Fruit fly (Drosophila melanogaster) whole organism, embryonic: ENCODE results near the gene cup.

Source experiments
- Atf3 ChIP-seq: fragments of 200-800 bp; sonication (Bioruptor generic); optimal IDR thresholded peaks from 3 replicates; lab custom pipeline; 2016; ENCODE audit warnings: missing biosample characterization, missing genetic modification characterization
- Awh ChIP-seq: fragments of 200-800 bp; sonication (Bioruptor generic); IDR thresholded peaks from 2 replicates; pipeline ENCODE4, ENCODE4 v1.3.6; 2022; ENCODE audit warnings: missing biosample characterization, missing genetic modification characterization
- B-H1 ChIP-seq: fragments of 200-800 bp; sonication (Bioruptor generic); IDR thresholded peaks from 3 replicates; pipeline ENCODE4 v1.3.6; 2022; ENCODE audit warnings: missing biosample characterization, missing genetic modification characterization
- CG10462 ChIP-seq: fragments of 200-800 bp; sonication (Bioruptor generic); optimal IDR thresholded peaks from 2 replicates; lab custom pipeline; 2016; ENCODE audit warnings: missing biosample characterization, missing genetic modification characterization
- CG10543 ChIP-seq: fragments of 200-800 bp; sonication (Bioruptor generic); optimal IDR thresholded peaks from 3 replicates; lab custom pipeline; 2017; ENCODE audit warnings: missing biosample characterization, mild to moderate bottlenecking, missing genetic modification characterization, moderate library complexity
- CG10979 ChIP-seq: fragments of 200-800 bp; sonication (Bioruptor generic); optimal IDR thresholded peaks from 2 replicates; lab custom pipeline; 2018; ENCODE audit warnings: missing biosample characterization, mild to moderate bottlenecking, missing genetic modification characterization, moderate library complexity
- CG11093 ChIP-seq: fragments of 200-800 bp; sonication (Bioruptor generic); IDR thresholded peaks from 3 replicates; pipeline ENCODE4 v1.3.6; 2022; ENCODE audit warnings: missing biosample characterization, missing genetic modification characterization
- CG11456 ChIP-seq: fragments of 200-800 bp; sonication (Bioruptor generic); IDR thresholded peaks from 3 replicates; pipeline ENCODE4 v1.3.6; 2022; ENCODE audit warnings: missing biosample characterization, missing genetic modification characterization
- CG12236 ChIP-seq: fragments of 200-800 bp; sonication (Bioruptor generic); optimal IDR thresholded peaks from 2 replicates; lab custom pipeline; 2016; ENCODE audit warnings: missing biosample characterization, missing genetic modification characterization
- CG12744 ChIP-seq: fragments of 200-800 bp; sonication (Bioruptor generic); optimal IDR thresholded peaks from 2 replicates; lab custom pipeline; 2016; ENCODE audit warnings: missing biosample characterization, missing genetic modification characterization
- CG13775 ChIP-seq: fragments of 200-800 bp; sonication (Bioruptor generic); optimal IDR thresholded peaks from 3 replicates; lab custom pipeline; 2017; ENCODE audit warnings: missing biosample characterization, mild to moderate bottlenecking, missing genetic modification characterization
- CG15073 ChIP-seq: fragments of 200-800 bp; sonication (Bioruptor generic); optimal IDR thresholded peaks from 2 replicates; lab custom pipeline; 2016; ENCODE audit warnings: missing biosample characterization, missing genetic modification characterization
- CG1647 ChIP-seq: fragments of 200-800 bp; sonication (Bioruptor generic); optimal IDR thresholded peaks from 3 replicates; lab custom pipeline; 2016; ENCODE audit warnings: missing biosample characterization, missing genetic modification characterization
- CG16863 ChIP-seq: fragments of 200-800 bp; sonication (Bioruptor generic); optimal IDR thresholded peaks from 3 replicates; lab custom pipeline; 2016; ENCODE audit warnings: missing biosample characterization, missing genetic modification characterization
- CG18619 ChIP-seq: fragments of 200-800 bp; sonication (Bioruptor generic); optimal IDR thresholded peaks from 3 replicates; lab custom pipeline; 2017; ENCODE audit warnings: missing biosample characterization, mild to moderate bottlenecking, missing genetic modification characterization
- CG18764 ChIP-seq: fragments of 200-800 bp; sonication (Bioruptor generic); optimal IDR thresholded peaks from 3 replicates; lab custom pipeline; 2016; ENCODE audit warnings: missing biosample characterization, missing genetic modification characterization
- CG30403 ChIP-seq: fragments of 200-800 bp; sonication (Bioruptor generic); optimal IDR thresholded peaks from 3 replicates; lab custom pipeline; 2016; ENCODE audit warnings: missing biosample characterization, missing genetic modification characterization
- CG31224 ChIP-seq: fragments of 200-800 bp; sonication (Bioruptor generic); IDR thresholded peaks from 2 replicates; pipeline ENCODE4 v1.3.6; 2022; ENCODE audit warnings: missing biosample characterization, missing genetic modification characterization
- CG3995 ChIP-seq: fragments of 200-800 bp; sonication (Bioruptor generic); optimal IDR thresholded peaks from 3 replicates; lab custom pipeline; 2016; ENCODE audit warnings: missing biosample characterization, missing genetic modification characterization
- CG7556 ChIP-seq: fragments of 200-800 bp; sonication (Bioruptor generic); optimal IDR thresholded peaks from 2 replicates; lab custom pipeline; 2017; ENCODE audit warnings: missing biosample characterization, mild to moderate bottlenecking, missing genetic modification characterization
- CG7786 ChIP-seq: fragments of 200-800 bp; sonication (Bioruptor generic); optimal IDR thresholded peaks from 2 replicates; lab custom pipeline; 2016; ENCODE audit warnings: missing biosample characterization, missing genetic modification characterization
- CG7963 ChIP-seq: fragments of 200-800 bp; sonication (Bioruptor generic); IDR thresholded peaks from 3 replicates; pipeline ENCODE4 v1.3.6; 2022; ENCODE audit warnings: missing biosample characterization, missing genetic modification characterization; ENCODE audit not compliant: partially characterized antibody
- CG9215 ChIP-seq: fragments of 200-800 bp; sonication (Bioruptor generic); IDR thresholded peaks from 2 replicates; pipeline ENCODE4 v1.3.6; 2022; ENCODE audit warnings: missing biosample characterization, missing genetic modification characterization
- CG9727 ChIP-seq: fragments of 200-800 bp; sonication (Bioruptor generic); optimal IDR thresholded peaks from 3 replicates; lab custom pipeline; 2017; ENCODE audit warnings: missing biosample characterization, mild to moderate bottlenecking, missing genetic modification characterization
- CG9932 ChIP-seq: fragments of 200-800 bp; sonication (Bioruptor generic); IDR thresholded peaks from 2 replicates; pipeline ENCODE4 v1.3.6; 2022; ENCODE audit warnings: missing biosample characterization, missing genetic modification characterization
- CHES-1-like ChIP-seq: fragments of 200-800 bp; sonication (Bioruptor generic); optimal IDR thresholded peaks from 2 replicates; lab custom pipeline; 2016; ENCODE audit warnings: missing biosample characterization, missing genetic modification characterization
- CoRest ChIP-seq: fragments of 200-800 bp; sonication (Bioruptor generic); optimal IDR thresholded peaks from 3 replicates; lab custom pipeline; 2018; ENCODE audit warnings: missing biosample characterization, mild to moderate bottlenecking, missing genetic modification characterization, moderate library complexity
- Dip3 ChIP-seq: fragments of 200-800 bp; sonication (Bioruptor generic); optimal IDR thresholded peaks from 3 replicates; lab custom pipeline; 2016; ENCODE audit warnings: missing biosample characterization, missing genetic modification characterization
- Dll ChIP-seq: fragments of 200-800 bp; sonication (Bioruptor generic); IDR thresholded peaks from 4 replicates; pipeline ENCODE4 v1.3.6; 2022; ENCODE audit warnings: missing biosample characterization, missing genetic modification characterization; ENCODE audit not compliant: partially characterized antibody
- E2f1 ChIP-seq: fragments of 200-800 bp; sonication (Bioruptor generic); IDR thresholded peaks from 2 replicates; pipeline ENCODE4 v1.3.6; 2022; ENCODE audit warnings: missing biosample characterization, missing genetic modification characterization
- Fer3 ChIP-seq: fragments of 200-800 bp; sonication (Bioruptor generic); optimal IDR thresholded peaks from 2 replicates; lab custom pipeline; 2018; ENCODE audit warnings: missing biosample characterization, mild to moderate bottlenecking, missing genetic modification characterization, moderate library complexity
- HHEX ChIP-seq: fragments of 200-800 bp; sonication (Bioruptor generic); optimal IDR thresholded peaks from 3 replicates; lab custom pipeline; 2017; ENCODE audit warnings: missing biosample characterization, mild to moderate bottlenecking, missing genetic modification characterization, missing genetic modification reagents
- NC2α ChIP-seq: fragments of 200-800 bp; sonication (Bioruptor generic); optimal IDR thresholded peaks from 2 replicates; lab custom pipeline; 2016; ENCODE audit warnings: missing biosample characterization, missing genetic modification characterization
- Stat92E ChIP-seq, 3 experiments: fragments of >200 bp in 2 of 3; fragments of 200-800 bp in 1 of 3; sonication (Bioruptor generic) in 1 of 3; optimal IDR thresholded peaks; 2 replicates each; lab custom pipeline; 2017 to 2019; ENCODE audit warnings: missing biosample characterization in 3 of 3, missing genetic modification characterization in 3 of 3, mild to moderate bottlenecking in 1 of 3, moderate library complexity in 1 of 3
- TFAM ChIP-seq: fragments of 200-800 bp; sonication (Bioruptor generic); optimal IDR thresholded peaks from 2 replicates; lab custom pipeline; 2017; ENCODE audit warnings: missing biosample characterization, missing genetic modification characterization, inconsistent platforms
- Vsx1 ChIP-seq: fragments of 200-800 bp; sonication (Bioruptor generic); optimal IDR thresholded peaks from 2 replicates; lab custom pipeline; 2017; ENCODE audit warnings: missing biosample characterization, mild to moderate bottlenecking, missing genetic modification characterization, missing genetic modification reagents
- ato ChIP-seq: fragments of 200-800 bp; sonication (Bioruptor generic); IDR thresholded peaks from 2 replicates; pipeline ENCODE4 v1.3.6; 2022; ENCODE audit warnings: missing biosample characterization, missing genetic modification characterization; ENCODE audit not compliant: partially characterized antibody
- bsh ChIP-seq, 2 experiments: fragments of 200-800 bp; sonication (Bioruptor generic); optimal IDR thresholded peaks; 2 replicates each; lab custom pipeline; 2017 to 2018; ENCODE audit warnings: mild to moderate bottlenecking in 2 of 2, missing biosample characterization in 2 of 2, missing genetic modification characterization in 2 of 2, moderate library complexity in 1 of 2
- crc ChIP-seq: fragments of 200-800 bp; sonication (Bioruptor generic); optimal IDR thresholded peaks from 2 replicates; lab custom pipeline; 2016; ENCODE audit warnings: missing biosample characterization, missing genetic modification characterization
- crol ChIP-seq: fragments of 200-800 bp; sonication (Bioruptor generic); IDR thresholded peaks from 2 replicates; pipeline ENCODE4 v1.3.6; 2022; ENCODE audit warnings: missing biosample characterization, missing genetic modification characterization
- crp ChIP-seq, 2 experiments: fragments of 200-800 bp; sonication (Bioruptor generic); optimal IDR thresholded peaks; 2 replicates in 1 of 2; 3 replicates in 1 of 2; lab custom pipeline; 2017; ENCODE audit warnings: missing biosample characterization in 2 of 2, missing genetic modification characterization in 2 of 2, mild to moderate bottlenecking in 1 of 2, moderate library complexity in 1 of 2
- gt ChIP-seq: fragments of 200-800 bp; sonication (Bioruptor generic); IDR thresholded peaks from 2 replicates; pipeline ENCODE4 v1.3.6; 2022; ENCODE audit warnings: missing biosample characterization, missing genetic modification characterization
- ind ChIP-seq: fragments of 200-800 bp; sonication (Bioruptor generic); optimal IDR thresholded peaks from 3 replicates; lab custom pipeline; 2016; ENCODE audit warnings: missing biosample characterization, missing genetic modification characterization
- lilli ChIP-seq: fragments of 200-800 bp; sonication (Bioruptor generic); optimal IDR thresholded peaks from 3 replicates; lab custom pipeline; 2016; ENCODE audit warnings: missing biosample characterization, missing genetic modification characterization
- phol ChIP-seq: fragments of 200-800 bp; sonication (Bioruptor generic); optimal IDR thresholded peaks from 3 replicates; lab custom pipeline; 2018; ENCODE audit warnings: missing biosample characterization, mild to moderate bottlenecking, missing genetic modification characterization, moderate library complexity
- shn ChIP-seq: fragments of 200-800 bp; sonication (Bioruptor generic); optimal IDR thresholded peaks from 3 replicates; lab custom pipeline; 2016; ENCODE audit warnings: missing biosample characterization, missing genetic modification characterization
- sim ChIP-seq: fragments of 200-800 bp; sonication (Bioruptor generic); IDR thresholded peaks from 2 replicates; pipeline ENCODE4 v1.3.6; 2022; ENCODE audit warnings: missing biosample characterization, missing genetic modification characterization
- slbo ChIP-seq: fragments of 200-800 bp; sonication (Bioruptor generic); IDR thresholded peaks from 2 replicates; pipeline ENCODE4 v1.3.6; 2022; ENCODE audit warnings: missing biosample characterization, missing genetic modification characterization
- ttk ChIP-seq: fragments of 200-800 bp; sonication (Bioruptor generic); IDR thresholded peaks from 2 replicates; pipeline ENCODE4 v2.1.2; 2022; ENCODE audit warnings: missing biosample characterization, missing genetic modification characterization
- zen ChIP-seq: fragments of 200-800 bp; sonication (Bioruptor generic); optimal IDR thresholded peaks from 3 replicates; lab custom pipeline; 2018; ENCODE audit warnings: missing biosample characterization, mild to moderate bottlenecking, missing genetic modification characterization, moderate library complexity

cup gene

DNA sequence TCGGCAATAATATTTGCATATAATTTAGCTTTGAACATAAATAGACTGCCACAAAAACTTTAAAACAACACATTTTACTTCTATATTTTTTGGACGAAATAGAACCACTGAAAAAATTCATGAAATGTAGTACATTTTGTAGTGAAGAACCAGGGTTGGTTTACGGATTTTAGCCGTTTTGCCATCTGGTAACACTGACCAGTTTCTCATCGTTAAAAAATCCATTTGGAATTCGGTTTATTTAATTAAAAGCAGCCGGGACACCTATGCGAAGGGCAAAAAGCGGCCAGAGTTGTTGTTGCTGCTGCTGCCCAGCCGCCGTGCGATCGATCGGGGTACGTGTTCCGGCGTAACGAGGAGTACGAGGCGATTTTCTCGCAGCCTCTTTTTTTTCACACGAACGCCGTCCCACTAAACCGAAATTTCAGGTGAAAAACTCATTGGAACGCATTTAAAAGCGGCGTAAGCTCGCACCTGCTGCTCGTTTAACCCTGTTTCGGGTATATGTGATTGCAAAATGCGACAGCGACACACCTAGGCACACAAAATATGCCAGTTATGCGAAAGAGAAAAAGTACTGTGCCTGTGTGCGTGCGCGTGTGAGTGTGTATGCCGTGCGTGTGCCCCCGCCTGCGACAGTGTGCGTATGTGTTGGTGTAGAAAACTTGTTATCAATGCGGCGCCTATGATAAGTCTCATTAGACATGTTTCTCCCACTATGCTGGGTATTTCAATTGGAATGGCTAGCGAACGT is 60.5 kb downstream of the cup start, which contains the start of gene Liprin-alpha (continued):
- TF ChIP-seq crol (GFP tag; lab: Robert Waterston, UW) (no peak), CG12236 (GFP tag; lab: Kevin White, UChicago) (no peak), CG12744 (no peak), Awh (0 out of 2 replicates have a peak, but pooled peaks have one; percentile 37), CoRest (tag; lab: Kevin White, UChicago) (no peak), CG10979 (tag; lab: Kevin White, UChicago) (peak; percentile 20), Atf3 (GFP tag; lab: Kevin White, UChicago) (no peak), Vsx1 (GFP tag; lab: Kevin White, UChicago) (no peak), CG7556 (no peak), CG13775 (no peak), ato (GFP tag; lab: Robert Waterston, UW) (0 out of 2 replicates have a peak, but pooled peaks have one; percentile 19), CG18619 (no peak), CG15073 (GFP tag; lab: Kevin White, UChicago) (no peak), CG30403 (GFP tag; lab: Kevin White, UChicago) (no peak), zen (tag; lab: Kevin White, UChicago) (peak; percentile 16), CG11456 (GFP tag; lab: Robert Waterston, UW) (no peak), Dll (GFP tag; lab: Robert Waterston, UW) (no peak), Dip3 (GFP tag; lab: Kevin White, UChicago) (no peak), shn (GFP tag; lab: Kevin White, UChicago) (no peak), ttk (GFP tag; lab: Robert Waterston, UW) (no peak), B-H1 (GFP tag; lab: Robert Waterston, UW) (no peak), NC2α (GFP tag; lab: Kevin White, UChicago) (no peak), Fer3 (tag; lab: Kevin White, UChicago) (no peak), crp (GFP tag; optimal IDR thresholded peaks at IDR 0.05; lab: Kevin White, UChicago) (no peak), CG9215 (GFP tag; lab: Robert Waterston, UW) (no peak), CG9932 (GFP tag; lab: Robert Waterston, UW) (no peak), CG18764 (GFP tag; lab: Kevin White, UChicago) (no peak), lilli (GFP tag; lab: Kevin White, UChicago) (no peak), CG10462 (no peak), crc (GFP tag; lab: Kevin White, UChicago) (no peak), CG31224 (GFP tag; lab: Robert Waterston, UW) (no peak), slbo (no peak), CG9727 (GFP tag; lab: Kevin White, UChicago) (no peak), sim (GFP tag; lab: Robert Waterston, UW) (no peak), CG7786 (no peak), E2f1 (GFP tag; lab: Robert Waterston, UW) (no peak), CG16863 (GFP tag; lab: Kevin White, UChicago) (no peak), CHES-1-like (GFP tag; lab: Kevin White, UChicago) (no peak), CG11093 (GFP tag; lab: Robert Waterston, UW) (no peak), CG1647 (GFP tag; lab: Kevin White, UChicago) (no peak), TFAM (no peak), gt (GFP tag; lab: Robert Waterston, UW) (no peak), phol (tag; lab: Kevin White, UChicago) (peak; percentile 2), ind (GFP tag; lab: Kevin White, UChicago) (no peak), CG10543 (GFP tag; lab: Kevin White, UChicago) (peak; percentile 25), CG3995 (no peak), HHEX (GFP tag; lab: Kevin White, UChicago) (no peak), CG7963 (0 out of 3 replicates have a peak, but pooled peaks have one; percentile 4), Stat92E (GFP tag; optimal IDR thresholded peaks at IDR 0.05; lab: Kevin White, UChicago) (peak in 1 of 3 experiments; percentile 73), bsh (GFP tag; optimal IDR thresholded peaks at IDR 0.05; lab: Kevin White, UChicago) (no peak)
